Worm (Caenorhabditis elegans) whole organism, L2 larva: ENCODE measurements around the gene rcat-1.
A peak's percentile ranks its signal among the peaks of the same experiment; 100 is the strongest.

ENCODE experiments used
- R02D3.7 ChIP-seq: fragments of 150-350 bp; optimal IDR thresholded peaks from 2 replicates; lab custom pipeline; 2014; ENCODE audit warnings: missing biosample characterization, missing genetic modification characterization
- ceh-82 ChIP-seq: fragments of 150-350 bp; optimal IDR thresholded peaks from 2 replicates; lab custom pipeline; 2014; ENCODE audit warnings: missing biosample characterization, missing genetic modification characterization
- dmd-4 ChIP-seq: sonication (generic microtip); optimal IDR thresholded peaks from 2 replicates; lab custom pipeline; 2017; ENCODE audit warnings: missing biosample characterization, missing genetic modification characterization
- egl-27 ChIP-seq: sonication (generic microtip); optimal IDR thresholded peaks from 3 replicates; lab custom pipeline; 2017; ENCODE audit warnings: missing biosample characterization, missing genetic modification reagents, missing genetic modification characterization
- fos-1 ChIP-seq: fragments of 150-350 bp; optimal IDR thresholded peaks from 2 replicates; lab custom pipeline; 2014; ENCODE audit warnings: missing biosample characterization, missing genetic modification characterization
- lin-13 ChIP-seq: fragments of 150-350 bp; optimal IDR thresholded peaks from 2 replicates; lab custom pipeline; 2014; ENCODE audit warnings: missing biosample characterization, missing genetic modification reagents, missing genetic modification characterization
- mab-5 ChIP-seq: fragments of 150-350 bp; optimal IDR thresholded peaks from 2 replicates; lab custom pipeline; 2014; ENCODE audit warnings: missing biosample characterization, missing genetic modification characterization
- unc-39 ChIP-seq: fragments of 150-350 bp; optimal IDR thresholded peaks from 2 replicates; lab custom pipeline; 2014; ENCODE audit warnings: missing biosample characterization, missing genetic modification characterization
- ztf-11 ChIP-seq: sonication (generic microtip); optimal IDR thresholded peaks from 2 replicates; lab custom pipeline; 2017; ENCODE audit warnings: missing biosample characterization, missing genetic modification characterization

ce11 chrIV:295734-296201 is 40.5 kb upstream of the rcat-1 start:
- TF ChIP-seq dmd-4 (no peak), lin-13 (GFP tag; lab: Kevin White, UChicago) (no peak), R02D3.7 (tag; lab: Kevin White, UChicago) (no peak), fos-1 (peak; percentile 79), egl-27 (tag; lab: Kevin White, UChicago) (no peak), mab-5 (tag; lab: Kevin White, UChicago) (no peak), ztf-11 (no peak), ceh-82 (tag; lab: Kevin White, UChicago) (no peak), unc-39 (no peak)
